Fruit fly (Drosophila melanogaster) whole organism, embryonic: ENCODE results near the gene Cyp4ac3.

ENCODE experiments used
- Aef1 ChIP-seq: fragments of 200-800 bp; sonication (Bioruptor generic); IDR thresholded peaks from 3 replicates; pipeline ENCODE4 v1.3.6; 2022; ENCODE audit warnings: missing biosample characterization, missing genetic modification characterization
- CG11504 ChIP-seq: fragments of 200-800 bp; sonication (Bioruptor generic); optimal IDR thresholded peaks from 3 replicates; lab custom pipeline; 2019; ENCODE audit warnings: missing biosample characterization, mild to moderate bottlenecking, missing genetic modification characterization, moderate library complexity
- CG11696 ChIP-seq: fragments of 200-800 bp; sonication (Bioruptor generic); IDR thresholded peaks from 2 replicates; pipeline ENCODE4 v1.3.6; 2022; ENCODE audit warnings: missing biosample characterization, missing genetic modification characterization
- CG11723 ChIP-seq: fragments of 200-800 bp; sonication (Bioruptor generic); optimal IDR thresholded peaks from 2 replicates; lab custom pipeline; 2017; ENCODE audit warnings: missing biosample characterization, mild to moderate bottlenecking, missing genetic modification characterization
- CG1233 ChIP-seq: fragments of 200-800 bp; sonication (Bioruptor generic); optimal IDR thresholded peaks from 4 replicates; lab custom pipeline; 2018; ENCODE audit warnings: missing biosample characterization, mild to moderate bottlenecking, missing genetic modification characterization
- CG13296 ChIP-seq: fragments of 200-800 bp; sonication (Bioruptor generic); optimal IDR thresholded peaks from 3 replicates; lab custom pipeline; 2018; ENCODE audit warnings: missing biosample characterization, mild to moderate bottlenecking, missing genetic modification characterization
- CG13894 ChIP-seq: fragments of 200-800 bp; sonication (Bioruptor generic); optimal IDR thresholded peaks from 3 replicates; lab custom pipeline; 2018; ENCODE audit warnings: missing biosample characterization, mild to moderate bottlenecking, missing genetic modification characterization, moderate library complexity
- CG15601 ChIP-seq: fragments of 200-800 bp; sonication (Bioruptor generic); optimal IDR thresholded peaks from 3 replicates; lab custom pipeline; 2019; ENCODE audit warnings: missing biosample characterization, mild to moderate bottlenecking, missing genetic modification characterization, moderate library complexity
- CG2116 ChIP-seq: fragments of 200-800 bp; sonication (Bioruptor generic); optimal IDR thresholded peaks from 3 replicates; lab custom pipeline; 2018; ENCODE audit warnings: missing biosample characterization, mild to moderate bottlenecking, missing genetic modification characterization
- CG2678 ChIP-seq: fragments of 200-800 bp; sonication (Bioruptor generic); optimal IDR thresholded peaks from 3 replicates; lab custom pipeline; 2019; ENCODE audit warnings: missing biosample characterization, mild to moderate bottlenecking, missing genetic modification characterization, moderate library complexity
- CG3281 ChIP-seq: fragments of 200-800 bp; sonication (Bioruptor generic); optimal IDR thresholded peaks from 3 replicates; lab custom pipeline; 2017; ENCODE audit warnings: missing biosample characterization, mild to moderate bottlenecking, missing genetic modification characterization
- CG34422 ChIP-seq: fragments of 200-800 bp; sonication (Bioruptor generic); IDR thresholded peaks from 3 replicates; pipeline ENCODE4 v1.3.6; 2022; ENCODE audit warnings: missing biosample characterization, missing genetic modification characterization
- CG42726 ChIP-seq: fragments of 200-800 bp; sonication (Bioruptor generic); IDR thresholded peaks from 2 replicates; pipeline ENCODE4 v1.3.6; 2022; ENCODE audit warnings: missing biosample characterization, missing genetic modification characterization; ENCODE audit not compliant: partially characterized antibody
- CG5180 ChIP-seq: fragments of 200-800 bp; sonication (Bioruptor generic); optimal IDR thresholded peaks from 3 replicates; lab custom pipeline; 2017; ENCODE audit warnings: missing biosample characterization, missing genetic modification characterization, mild to moderate bottlenecking, moderate library complexity, missing genetic modification reagents
- CG6254 ChIP-seq: fragments of 200-800 bp; sonication (Bioruptor generic); optimal IDR thresholded peaks from 3 replicates; lab custom pipeline; 2017; ENCODE audit warnings: mild to moderate bottlenecking, missing biosample characterization, missing genetic modification reagents, missing genetic modification characterization
- CG6689 ChIP-seq: fragments of 200-800 bp; sonication (Bioruptor generic); IDR thresholded peaks from 2 replicates; pipeline ENCODE4 v1.3.6; 2022; ENCODE audit warnings: missing biosample characterization, missing genetic modification characterization
- CG7745 ChIP-seq: fragments of 200-800 bp; sonication (Bioruptor generic); optimal IDR thresholded peaks from 2 replicates; lab custom pipeline; 2018; ENCODE audit warnings: missing biosample characterization, mild to moderate bottlenecking, missing genetic modification characterization, moderate library complexity
- Dfd ChIP-seq, 2 experiments: fragments of >200 bp; optimal IDR thresholded peaks; 2 replicates each; lab custom pipeline; 2017; ENCODE audit warnings: missing biosample characterization in 2 of 2, missing genetic modification characterization in 2 of 2
- Eip74EF ChIP-seq, 2 experiments: fragments of 200-800 bp in 1 of 2; fragments of >200 bp in 1 of 2; sonication (Bioruptor generic) in 1 of 2; optimal IDR thresholded peaks; 2 replicates each; lab custom pipeline; 2017 to 2019; ENCODE audit warnings: missing biosample characterization in 2 of 2, missing genetic modification characterization in 2 of 2, mild to moderate bottlenecking in 1 of 2, moderate library complexity in 1 of 2
- Elba2 ChIP-seq: fragments of 200-800 bp; sonication (Bioruptor generic); optimal IDR thresholded peaks from 3 replicates; lab custom pipeline; 2016; ENCODE audit warnings: missing biosample characterization, missing genetic modification characterization
- Fer3 ChIP-seq: fragments of 200-800 bp; sonication (Bioruptor generic); optimal IDR thresholded peaks from 2 replicates; lab custom pipeline; 2018; ENCODE audit warnings: missing biosample characterization, mild to moderate bottlenecking, missing genetic modification characterization, moderate library complexity
- HLH3B ChIP-seq: fragments of 200-800 bp; sonication (Bioruptor generic); IDR thresholded peaks from 2 replicates; pipeline ENCODE4 v1.3.6; 2022; ENCODE audit warnings: missing biosample characterization, missing genetic modification characterization
- Hey ChIP-seq: fragments of 200-800 bp; sonication (Bioruptor generic); optimal IDR thresholded peaks from 3 replicates; lab custom pipeline; 2018; ENCODE audit warnings: missing biosample characterization, mild to moderate bottlenecking, missing genetic modification characterization
- Hr3 ChIP-seq: fragments of 200-800 bp; sonication (Bioruptor generic); optimal IDR thresholded peaks from 3 replicates; lab custom pipeline; 2016; ENCODE audit warnings: missing biosample characterization, missing genetic modification characterization
- Hr78 ChIP-seq, 2 experiments: fragments of 200-800 bp in 1 of 2; fragments of >200 bp in 1 of 2; sonication (Bioruptor generic) in 1 of 2; optimal IDR thresholded peaks; 2 replicates each; lab custom pipeline; 2017 to 2019; ENCODE audit warnings: missing biosample characterization in 2 of 2, missing genetic modification characterization in 2 of 2, mild to moderate bottlenecking in 1 of 2, moderate library complexity in 1 of 2
- Myb ChIP-seq: fragments of 200-800 bp; sonication (Bioruptor generic); optimal IDR thresholded peaks from 2 replicates; lab custom pipeline; 2016; ENCODE audit warnings: missing biosample characterization, missing genetic modification characterization
- NFAT ChIP-seq: fragments of 200-800 bp; sonication (Bioruptor generic); IDR thresholded peaks from 2 replicates; pipeline ENCODE4 v1.3.6; 2022; ENCODE audit warnings: missing biosample characterization, missing genetic modification characterization
- Sin3A ChIP-seq: fragments of >200 bp; optimal IDR thresholded peaks from 2 replicates; lab custom pipeline; 2018
- Sox102F ChIP-seq: fragments of 200-800 bp; sonication (Bioruptor generic); optimal IDR thresholded peaks from 2 replicates; lab custom pipeline; 2018; ENCODE audit warnings: missing biosample characterization, mild to moderate bottlenecking, missing genetic modification characterization, moderate library complexity
- az2 ChIP-seq: fragments of 200-800 bp; sonication (Bioruptor generic); optimal IDR thresholded peaks from 3 replicates; lab custom pipeline; 2016; ENCODE audit warnings: missing biosample characterization, missing genetic modification characterization
- crol ChIP-seq: fragments of 200-800 bp; sonication (Bioruptor generic); IDR thresholded peaks from 2 replicates; pipeline ENCODE4 v1.3.6; 2022; ENCODE audit warnings: missing biosample characterization, missing genetic modification characterization
- dan ChIP-seq: fragments of 200-800 bp; sonication (Bioruptor generic); IDR thresholded peaks from 2 replicates; pipeline ENCODE4 v1.3.6; 2022; ENCODE audit warnings: missing biosample characterization, missing genetic modification characterization
- emc ChIP-seq: fragments of 200-800 bp; sonication (Bioruptor generic); optimal IDR thresholded peaks from 2 replicates; lab custom pipeline; 2016; ENCODE audit warnings: missing biosample characterization, missing genetic modification characterization
- eve ChIP-seq, 2 experiments: fragments of >200 bp; optimal IDR thresholded peaks; 2 replicates each; lab custom pipeline; 2017; ENCODE audit warnings: missing biosample characterization in 2 of 2, missing genetic modification characterization in 2 of 2
- exex ChIP-seq: fragments of 200-800 bp; sonication (Bioruptor generic); optimal IDR thresholded peaks from 4 replicates; lab custom pipeline; 2018; ENCODE audit warnings: missing biosample characterization, mild to moderate bottlenecking, missing genetic modification characterization, moderate library complexity
- gro ChIP-seq: fragments of 200-800 bp; sonication (Bioruptor generic); optimal IDR thresholded peaks from 2 replicates; lab custom pipeline; 2016; ENCODE audit warnings: missing biosample characterization, missing genetic modification characterization
- gsb-n ChIP-seq: fragments of 200-800 bp; sonication (Bioruptor generic); optimal IDR thresholded peaks from 3 replicates; lab custom pipeline; 2018; ENCODE audit warnings: missing biosample characterization, mild to moderate bottlenecking, missing genetic modification characterization
- ham ChIP-seq: fragments of 200-800 bp; sonication (Bioruptor generic); IDR thresholded peaks from 2 replicates; pipeline ENCODE4 v1.3.6; 2022; ENCODE audit warnings: missing biosample characterization, missing genetic modification characterization
- nmo ChIP-seq: fragments of 200-800 bp; sonication (Bioruptor generic); optimal IDR thresholded peaks from 2 replicates; lab custom pipeline; 2018; ENCODE audit warnings: missing biosample characterization, mild to moderate bottlenecking, missing genetic modification characterization, moderate library complexity
- run ChIP-seq: fragments of 200-800 bp; sonication (Bioruptor generic); optimal IDR thresholded peaks from 3 replicates; lab custom pipeline; 2018; ENCODE audit warnings: missing biosample characterization, mild to moderate bottlenecking, missing genetic modification characterization
- salm ChIP-seq: fragments of 200-800 bp; sonication (Bioruptor generic); optimal IDR thresholded peaks from 2 replicates; lab custom pipeline; 2018; ENCODE audit warnings: missing biosample characterization, mild to moderate bottlenecking, missing genetic modification characterization
- sc ChIP-seq, 3 experiments: fragments of >200 bp in 2 of 3; fragments of 200-800 bp in 1 of 3; sonication (Bioruptor generic) in 1 of 3; optimal IDR thresholded peaks; 2 replicates in 2 of 3; 3 replicates in 1 of 3; lab custom pipeline; 2017; ENCODE audit warnings: mild to moderate bottlenecking in 1 of 3, missing biosample characterization in 1 of 3, missing genetic modification characterization in 1 of 3, missing genetic modification reagents in 1 of 3
- sens ChIP-seq: fragments of 200-800 bp; sonication (Bioruptor generic); peaks from one replicate; lab custom pipeline; 2016; ENCODE audit warnings: missing biosample characterization, missing genetic modification characterization
- so ChIP-seq: fragments of 200-800 bp; sonication (Bioruptor generic); IDR thresholded peaks from 3 replicates; pipeline ENCODE4 v1.3.6; 2022; ENCODE audit warnings: missing biosample characterization, missing genetic modification characterization
- trh ChIP-seq: fragments of 200-800 bp; sonication (Bioruptor generic); optimal IDR thresholded peaks from 2 replicates; lab custom pipeline; 2016; ENCODE audit warnings: missing biosample characterization, missing genetic modification characterization
- twi ChIP-seq: fragments of 200-800 bp; optimal IDR thresholded peaks from 2 replicates; lab custom pipeline; 2019; ENCODE audit warnings: missing biosample characterization, mild to moderate bottlenecking, missing genetic modification characterization, moderate library complexity
- wek ChIP-seq: fragments of 200-800 bp; sonication (Bioruptor generic); optimal IDR thresholded peaks from 3 replicates; lab custom pipeline; 2018; ENCODE audit warnings: missing biosample characterization, mild to moderate bottlenecking, missing genetic modification characterization, moderate library complexity
- zfh2 ChIP-seq: fragments of 200-800 bp; sonication (Bioruptor generic); optimal IDR thresholded peaks from 2 replicates; lab custom pipeline; 2016; ENCODE audit warnings: missing biosample characterization, missing genetic modification characterization

The Cyp4ac3 gene

dm6 chr2L:5232967-5233909 lies 35.1 kb upstream of the Cyp4ac3 start (continued):
- TF ChIP-seq CG11504 (tag; lab: Kevin White, UChicago) (peak; percentile 1), wek (GFP tag; lab: Kevin White, UChicago) (no peak), Hr3 (no peak), CG15601 (tag; lab: Kevin White, UChicago) (peak; percentile 21), Sin3A (lab: Kevin White, UChicago) (no peak), trh (GFP tag; lab: Kevin White, UChicago) (no peak), ham (no peak), crol (GFP tag; lab: Robert Waterston, UW) (no peak), CG11696 (GFP tag; lab: Robert Waterston, UW) (0 out of 2 replicates have a peak, but pooled peaks have one; percentile 34), nmo (GFP tag; lab: Kevin White, UChicago) (no peak), twi (tag; lab: Kevin White, UChicago) (no peak), zfh2 (GFP tag; lab: Kevin White, UChicago) (no peak), sens (GFP tag; lab: Kevin White, UChicago) (peak; percentile 33), dan (GFP tag; lab: Robert Waterston, UW) (no peak), CG7745 (tag; lab: Kevin White, UChicago) (peak; percentile 31), Elba2 (no peak), Eip74EF (GFP tag; optimal IDR thresholded peaks at IDR 0.05; lab: Kevin White, UChicago) (no peak), CG34422 (GFP tag; lab: Robert Waterston, UW) (no peak), CG3281 (GFP tag; lab: Kevin White, UChicago) (peak; percentile 42), CG13894 (tag; lab: Kevin White, UChicago) (peak; percentile 15), Hey (tag; lab: Kevin White, UChicago) (peak; percentile 82), Dfd (GFP tag; optimal IDR thresholded peaks at IDR 0.05; lab: Kevin White, UChicago) (no peak), CG1233 (GFP tag; lab: Kevin White, UChicago) (no peak), salm (tag; lab: Kevin White, UChicago) (peak; percentile 57), az2 (no peak), CG11723 (GFP tag; lab: Kevin White, UChicago) (no peak), Aef1 (GFP tag; lab: Robert Waterston, UW) (no peak), exex (tag; lab: Kevin White, UChicago) (peak; percentile 92), CG6254 (GFP tag; lab: Kevin White, UChicago) (peak; percentile 10), CG2678 (tag; lab: Kevin White, UChicago) (peak; percentile 43), CG13296 (GFP tag; lab: Kevin White, UChicago) (peak; percentile 38), gro (GFP tag; lab: Kevin White, UChicago) (no peak), so (GFP tag; lab: Robert Waterston, UW) (no peak), Sox102F (GFP tag; lab: Kevin White, UChicago) (no peak), NFAT (GFP tag; lab: Robert Waterston, UW) (no peak), Fer3 (tag; lab: Kevin White, UChicago) (no peak), HLH3B (GFP tag; lab: Robert Waterston, UW) (no peak), eve (GFP tag; optimal IDR thresholded peaks at IDR 0.05; lab: Kevin White, UChicago) (peak in 1 of 2 experiments; percentile 1), CG42726 (GFP tag; lab: Robert Waterston, UW) (no peak), gsb-n (tag; lab: Kevin White, UChicago) (no peak), Hr78 (GFP tag; optimal IDR thresholded peaks at IDR 0.05; lab: Kevin White, UChicago) (no peak), emc (no peak), sc (optimal IDR thresholded peaks at IDR 0.05; lab: Kevin White, UChicago) (no peak), sc (GFP tag; optimal IDR thresholded peaks at IDR 0.05; lab: Kevin White, UChicago) (no peak), CG6689 (GFP tag; lab: Robert Waterston, UW) (no peak), CG5180 (GFP tag; lab: Kevin White, UChicago) (peak; percentile 44), run (tag; lab: Kevin White, UChicago) (no peak), CG2116 (GFP tag; lab: Kevin White, UChicago) (no peak), Myb (GFP tag; lab: Kevin White, UChicago) (no peak)
